Worm (Caenorhabditis elegans): ENCODE data around the gene brap-2.

- TF ChIP-seq zag-1 (tag; optimal IDR thresholded peaks at IDR 0.05) (no peak), R02D3.7 (tag; optimal IDR thresholded peaks at IDR 0.05) (no peak), nhr-76 (tag; optimal IDR thresholded peaks at IDR 0.05) (no peak), aly-2 (tag; optimal IDR thresholded peaks at IDR 0.05) (no peak), nhr-11 (tag; optimal IDR thresholded peaks at IDR 0.05) (no peak), ama-1 (optimal IDR thresholded peaks at IDR 0.05) (no peak), egl-27 (tag; optimal IDR thresholded peaks at IDR 0.05) (no peak), unc-39 (tag; optimal IDR thresholded peaks at IDR 0.05) (no peak), nhr-12 (tag; optimal IDR thresholded peaks at IDR 0.05) (no peak), unc-62 (GFP tag; optimal IDR thresholded peaks at IDR 0.05) (no peak), nfya-1 (tag; optimal IDR thresholded peaks at IDR 0.05; ENCODE audit: insufficient read depth) (no peak)
Measured at ce11 chrII:5418317-5418716, 25.3 kb upstream of the brap-2 start.

Measured in whole organism, L3 larva.